Fruit fly (Drosophila melanogaster) whole organism, embryonic: ENCODE data around the gene ac.
A peak's percentile ranks its signal among the peaks of the same experiment; 100 is the strongest.

Experiments used
- B-H1 ChIP-seq: fragments of 200-800 bp; sonication (Bioruptor generic); IDR thresholded peaks from 3 replicates; pipeline ENCODE4 v1.3.6; 2022; ENCODE audit warnings: missing biosample characterization, missing genetic modification characterization
- B-H2 ChIP-seq: fragments of 200-800 bp; sonication (Bioruptor generic); optimal IDR thresholded peaks from 2 replicates; lab custom pipeline; 2018; ENCODE audit warnings: missing biosample characterization, mild to moderate bottlenecking, missing genetic modification characterization
- Bdp1 ChIP-seq: fragments of 200-800 bp; sonication (Bioruptor generic); optimal IDR thresholded peaks from 3 replicates; lab custom pipeline; 2016; ENCODE audit warnings: missing biosample characterization, missing genetic modification characterization
- CG10209 ChIP-seq: fragments of 200-800 bp; sonication (Bioruptor generic); optimal IDR thresholded peaks from 3 replicates; lab custom pipeline; 2017; ENCODE audit warnings: missing biosample characterization, mild to moderate bottlenecking, missing genetic modification characterization, missing genetic modification reagents
- CG12219 ChIP-seq: fragments of 200-800 bp; sonication (Bioruptor generic); optimal IDR thresholded peaks from 3 replicates; lab custom pipeline; 2018; ENCODE audit warnings: missing biosample characterization, mild to moderate bottlenecking, missing genetic modification characterization
- CG13424 ChIP-seq: fragments of 200-800 bp; sonication (Bioruptor generic); optimal IDR thresholded peaks from 2 replicates; lab custom pipeline; 2019; ENCODE audit warnings: missing biosample characterization, mild to moderate bottlenecking, missing genetic modification characterization, moderate library complexity
- CG15011 ChIP-seq: fragments of 200-800 bp; sonication (Bioruptor generic); optimal IDR thresholded peaks from 3 replicates; lab custom pipeline; 2018; ENCODE audit warnings: missing biosample characterization, mild to moderate bottlenecking, missing genetic modification characterization
- CG15269 ChIP-seq: fragments of 200-800 bp; sonication (Bioruptor generic); optimal IDR thresholded peaks from 2 replicates; lab custom pipeline; 2018; ENCODE audit warnings: missing biosample characterization, mild to moderate bottlenecking, missing genetic modification characterization, moderate library complexity
- CG16813 ChIP-seq: fragments of 200-800 bp; sonication (Bioruptor generic); IDR thresholded peaks from 3 replicates; pipeline ENCODE4 v1.3.6; 2022; ENCODE audit warnings: missing biosample characterization, missing genetic modification characterization; ENCODE audit not compliant: partially characterized antibody
- CG17829 ChIP-seq: fragments of 200-800 bp; optimal IDR thresholded peaks from 2 replicates; lab custom pipeline; 2019; ENCODE audit warnings: missing biosample characterization, mild to moderate bottlenecking, missing genetic modification characterization, moderate library complexity
- CG1832 ChIP-seq: fragments of 200-800 bp; sonication (Bioruptor generic); optimal IDR thresholded peaks from 2 replicates; lab custom pipeline; 2017; ENCODE audit warnings: missing biosample characterization, mild to moderate bottlenecking, missing genetic modification characterization, inconsistent platforms
- CG18476 ChIP-seq: fragments of 200-800 bp; sonication (Bioruptor generic); optimal IDR thresholded peaks from 2 replicates; lab custom pipeline; 2016; ENCODE audit warnings: missing biosample characterization, mild to moderate bottlenecking, missing genetic modification characterization
- CG2116 ChIP-seq: fragments of 200-800 bp; sonication (Bioruptor generic); optimal IDR thresholded peaks from 3 replicates; lab custom pipeline; 2018; ENCODE audit warnings: missing biosample characterization, mild to moderate bottlenecking, missing genetic modification characterization
- CG3407 ChIP-seq: fragments of 200-800 bp; sonication (Bioruptor generic); optimal IDR thresholded peaks from 2 replicates; lab custom pipeline; 2018; ENCODE audit warnings: missing biosample characterization, mild to moderate bottlenecking, missing genetic modification characterization
- CG3847 ChIP-seq: fragments of 200-800 bp; sonication (Bioruptor generic); IDR thresholded peaks from 2 replicates; pipeline ENCODE4 v1.3.6; 2022; ENCODE audit warnings: missing biosample characterization, missing genetic modification characterization
- CG4404 ChIP-seq: fragments of 200-800 bp; sonication (Bioruptor generic); IDR thresholded peaks from 2 replicates; pipeline ENCODE4 v1.3.6; 2022; ENCODE audit warnings: missing biosample characterization, missing genetic modification characterization
- CG7839 ChIP-seq: fragments of 200-800 bp; sonication (Bioruptor generic); optimal IDR thresholded peaks from 3 replicates; lab custom pipeline; 2018; ENCODE audit warnings: missing biosample characterization, mild to moderate bottlenecking, missing genetic modification characterization, moderate library complexity
- CG8359 ChIP-seq: fragments of 200-800 bp; sonication (Bioruptor generic); optimal IDR thresholded peaks from 2 replicates; lab custom pipeline; 2017; ENCODE audit warnings: missing biosample characterization, mild to moderate bottlenecking, missing genetic modification characterization, borderline replicate concordance
- CG8944 ChIP-seq: fragments of 200-800 bp; sonication (Bioruptor generic); optimal IDR thresholded peaks from 3 replicates; lab custom pipeline; 2016; ENCODE audit warnings: missing biosample characterization, missing genetic modification characterization
- D19A ChIP-seq: fragments of 200-800 bp; optimal IDR thresholded peaks from 3 replicates; lab custom pipeline; 2019; ENCODE audit warnings: missing biosample characterization, mild to moderate bottlenecking, missing genetic modification characterization, moderate library complexity
- Dref ChIP-seq: fragments of 200-800 bp; sonication (Bioruptor generic); IDR thresholded peaks from 2 replicates; pipeline ENCODE4 v1.3.6; 2022; ENCODE audit warnings: missing biosample characterization, missing genetic modification characterization
- Gsc ChIP-seq: fragments of 200-800 bp; sonication (Bioruptor generic); IDR thresholded peaks from 2 replicates; pipeline ENCODE4 v1.3.6; 2022; ENCODE audit warnings: missing biosample characterization, missing genetic modification characterization
- HHEX ChIP-seq: fragments of 200-800 bp; sonication (Bioruptor generic); optimal IDR thresholded peaks from 3 replicates; lab custom pipeline; 2017; ENCODE audit warnings: missing biosample characterization, mild to moderate bottlenecking, missing genetic modification characterization, missing genetic modification reagents
- Kr ChIP-seq: fragments of 200-800 bp; sonication (Bioruptor generic); optimal IDR thresholded peaks from 2 replicates; lab custom pipeline; 2017; ENCODE audit warnings: missing biosample characterization, mild to moderate bottlenecking, missing genetic modification characterization
- Mrtf ChIP-seq: fragments of 200-800 bp; sonication (Bioruptor generic); IDR thresholded peaks from 3 replicates; pipeline ENCODE4 v1.3.6; 2022; ENCODE audit warnings: missing biosample characterization, missing genetic modification characterization
- Ptx1 ChIP-seq: fragments of 200-800 bp; sonication (Bioruptor generic); IDR thresholded peaks from 2 replicates; pipeline ENCODE4 v1.3.6; 2022; ENCODE audit warnings: missing biosample characterization, missing genetic modification characterization
- Sox102F ChIP-seq: fragments of 200-800 bp; sonication (Bioruptor generic); optimal IDR thresholded peaks from 2 replicates; lab custom pipeline; 2018; ENCODE audit warnings: missing biosample characterization, mild to moderate bottlenecking, missing genetic modification characterization, moderate library complexity
- ab ChIP-seq: fragments of 200-800 bp; sonication (Bioruptor generic); optimal IDR thresholded peaks from 2 replicates; lab custom pipeline; 2016; ENCODE audit warnings: missing biosample characterization, missing genetic modification characterization
- al ChIP-seq: fragments of 200-800 bp; sonication (Bioruptor generic); IDR thresholded peaks from 2 replicates; pipeline ENCODE4 v1.3.6; 2022; ENCODE audit warnings: missing biosample characterization, missing genetic modification characterization
- aop ChIP-seq: fragments of 200-800 bp; sonication (Bioruptor generic); IDR thresholded peaks from 2 replicates; pipeline ENCODE4 v1.3.6; 2022; ENCODE audit warnings: missing biosample characterization, missing genetic modification characterization
- ato ChIP-seq: fragments of 200-800 bp; sonication (Bioruptor generic); IDR thresholded peaks from 2 replicates; pipeline ENCODE4 v1.3.6; 2022; ENCODE audit warnings: missing biosample characterization, missing genetic modification characterization; ENCODE audit not compliant: partially characterized antibody
- bcd ChIP-seq: fragments of 200-800 bp; sonication (Bioruptor generic); optimal IDR thresholded peaks from 2 replicates; lab custom pipeline; 2017; ENCODE audit warnings: missing biosample characterization, mild to moderate bottlenecking, missing genetic modification characterization
- cg ChIP-seq: fragments of 200-800 bp; sonication (Bioruptor generic); optimal IDR thresholded peaks from 3 replicates; lab custom pipeline; 2019; ENCODE audit warnings: missing biosample characterization, mild to moderate bottlenecking, missing genetic modification characterization, moderate library complexity
- da ChIP-seq: fragments of 200-800 bp; sonication (Bioruptor generic); optimal IDR thresholded peaks from 2 replicates; lab custom pipeline; 2016; ENCODE audit warnings: missing biosample characterization, missing genetic modification characterization
- dysf ChIP-seq: fragments of 200-800 bp; sonication (Bioruptor generic); IDR thresholded peaks from 3 replicates; pipeline ENCODE4 v1.3.6; 2022; ENCODE audit warnings: missing biosample characterization, missing genetic modification characterization
- eve ChIP-seq, 2 experiments: fragments of >200 bp; optimal IDR thresholded peaks; 2 replicates each; lab custom pipeline; 2017; ENCODE audit warnings: missing biosample characterization in 2 of 2, missing genetic modification characterization in 2 of 2
- gem ChIP-seq: fragments of 200-800 bp; sonication (Bioruptor generic); optimal IDR thresholded peaks from 2 replicates; lab custom pipeline; 2019; ENCODE audit warnings: missing biosample characterization, mild to moderate bottlenecking, missing genetic modification characterization, moderate library complexity
- grau ChIP-seq: fragments of 200-800 bp; optimal IDR thresholded peaks from 3 replicates; lab custom pipeline; 2019; ENCODE audit warnings: missing biosample characterization, mild to moderate bottlenecking, missing genetic modification characterization, moderate library complexity
- gro ChIP-seq: fragments of 200-800 bp; sonication (Bioruptor generic); optimal IDR thresholded peaks from 2 replicates; lab custom pipeline; 2016; ENCODE audit warnings: missing biosample characterization, missing genetic modification characterization
- hkb ChIP-seq, 2 experiments: fragments of 200-800 bp in 1 of 2; fragments of >200 bp in 1 of 2; sonication (Bioruptor generic) in 1 of 2; IDR thresholded peaks in 1 of 2; optimal IDR thresholded peaks in 1 of 2; 2 replicates each; pipeline versions ENCODE4 v1.3.6 to Lab custom; 2017 to 2022; ENCODE audit warnings: missing biosample characterization in 1 of 2, missing genetic modification characterization in 1 of 2
- onecut ChIP-seq: fragments of 200-800 bp; sonication (Bioruptor generic); IDR thresholded peaks from 2 replicates; pipeline ENCODE4 v1.3.6; 2022; ENCODE audit warnings: missing biosample characterization, missing genetic modification characterization
- org-1 ChIP-seq: fragments of 200-800 bp; sonication (Bioruptor generic); optimal IDR thresholded peaks from 2 replicates; lab custom pipeline; 2017; ENCODE audit warnings: missing biosample characterization, missing genetic modification characterization
- phol ChIP-seq: fragments of 200-800 bp; sonication (Bioruptor generic); optimal IDR thresholded peaks from 3 replicates; lab custom pipeline; 2018; ENCODE audit warnings: missing biosample characterization, mild to moderate bottlenecking, missing genetic modification characterization, moderate library complexity
- sc ChIP-seq, 3 experiments: fragments of >200 bp in 2 of 3; fragments of 200-800 bp in 1 of 3; sonication (Bioruptor generic) in 1 of 3; optimal IDR thresholded peaks; 2 replicates in 2 of 3; 3 replicates in 1 of 3; lab custom pipeline; 2017; ENCODE audit warnings: mild to moderate bottlenecking in 1 of 3, missing biosample characterization in 1 of 3, missing genetic modification characterization in 1 of 3, missing genetic modification reagents in 1 of 3
- sd ChIP-seq: fragments of 200-800 bp; sonication (Bioruptor generic); optimal IDR thresholded peaks from 3 replicates; lab custom pipeline; 2018; ENCODE audit warnings: missing biosample characterization, mild to moderate bottlenecking, missing genetic modification characterization, moderate library complexity
- tna ChIP-seq: fragments of 200-800 bp; sonication (Bioruptor generic); IDR thresholded peaks from 2 replicates; pipeline ENCODE4 v1.3.6; 2022; ENCODE audit warnings: missing biosample characterization, missing genetic modification characterization; ENCODE audit not compliant: partially characterized antibody
- tup ChIP-seq: fragments of 200-800 bp; sonication (Bioruptor generic); optimal IDR thresholded peaks from 2 replicates; lab custom pipeline; 2016; ENCODE audit warnings: missing biosample characterization, mild to moderate bottlenecking, missing genetic modification characterization, moderate library complexity

Gene ac

DNA sequence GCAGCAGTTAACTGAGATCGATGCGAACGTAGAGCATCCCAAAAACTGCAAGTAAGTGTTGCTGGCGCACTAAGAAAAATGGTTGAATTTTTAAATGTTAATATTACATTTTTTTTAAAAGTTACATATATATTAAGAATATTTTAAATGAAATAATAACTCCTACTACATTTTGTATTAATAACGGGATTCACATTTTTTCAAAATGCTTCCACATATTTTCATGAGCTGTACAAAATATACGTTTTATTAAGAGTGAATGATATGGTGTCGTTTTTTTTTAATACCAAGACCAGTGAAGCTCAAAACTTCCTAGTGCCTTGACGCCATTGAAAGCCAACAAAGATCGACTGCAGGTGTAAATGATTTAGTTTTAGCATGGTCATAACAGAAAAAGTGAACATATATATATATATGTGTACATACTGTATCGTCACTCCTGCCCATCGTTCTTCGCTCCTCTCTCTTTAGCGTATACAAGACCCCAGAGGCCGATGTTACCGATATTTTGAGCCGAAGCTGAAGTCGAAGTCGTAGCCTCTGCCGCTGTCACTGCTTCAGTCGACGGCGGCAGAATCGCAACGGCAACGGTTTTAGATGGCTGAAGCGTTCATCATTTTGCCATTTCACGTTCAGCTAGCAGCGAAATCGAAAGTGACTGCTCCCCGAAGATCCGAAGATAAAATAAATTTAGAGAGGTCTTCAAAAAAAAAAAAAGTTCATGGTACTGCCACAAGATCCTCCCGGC lies 27.2 kb upstream of the ac start (continued):
- TF ChIP-seq dysf (0 out of 3 replicates have a peak, but pooled peaks have one; percentile 36), sd (no peak), onecut (GFP tag; lab: Robert Waterston, UW) (no peak), da (no peak), ato (GFP tag; lab: Robert Waterston, UW) (no peak), tna (GFP tag; lab: Robert Waterston, UW) (no peak), org-1 (GFP tag; lab: Kevin White, UChicago) (no peak), ab (GFP tag; lab: Kevin White, UChicago) (no peak), grau (tag; lab: Kevin White, UChicago) (no peak)

DNA sequence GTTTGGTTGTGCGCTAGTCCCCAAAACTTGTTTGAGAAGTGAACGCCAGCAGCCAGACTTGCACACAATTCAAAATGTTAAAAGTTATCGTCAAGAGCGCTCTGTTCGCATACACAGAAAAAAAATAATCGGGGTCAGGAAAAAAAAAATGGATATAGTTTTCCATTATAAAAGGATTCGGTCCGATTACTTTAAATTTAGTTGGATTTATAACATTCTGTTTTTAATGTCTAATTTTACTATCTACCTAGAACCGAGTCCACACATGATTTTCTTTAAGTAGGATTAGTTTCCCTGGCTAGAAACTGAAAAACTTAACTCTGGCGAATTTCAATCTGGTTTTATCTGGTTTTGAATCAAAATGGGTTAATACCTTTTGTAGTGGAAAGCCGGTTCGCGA lies 24.6 kb upstream of the ac start:
- TF ChIP-seq bcd (GFP tag; lab: Kevin White, UChicago) (peak; percentile 14), hkb (optimal IDR thresholded peaks at IDR 0.05; lab: Kevin White, UChicago) (no peak), hkb (GFP tag; IDR thresholded peaks at IDR 0.05; lab: Robert Waterston, UW) (peak; percentile 43; the same call in 1 of the 2 replicates), CG13424 (tag; lab: Kevin White, UChicago) (peak; percentile 41), CG2116 (no peak), Dref (GFP tag; lab: Robert Waterston, UW) (no peak), Sox102F (GFP tag; lab: Kevin White, UChicago) (peak; percentile 22), HHEX (no peak), tup (no peak), CG8944 (GFP tag; lab: Kevin White, UChicago) (no peak), eve (GFP tag; optimal IDR thresholded peaks at IDR 0.05; lab: Kevin White, UChicago) (no peak), CG17829 (no peak), CG3407 (no peak), CG15011 (GFP tag; lab: Kevin White, UChicago) (no peak), aop (GFP tag; lab: Robert Waterston, UW) (no peak), gro (no peak), CG10209 (GFP tag; lab: Kevin White, UChicago) (no peak), D19A (tag; lab: Kevin White, UChicago) (no peak), CG3847 (GFP tag; lab: Robert Waterston, UW) (no peak), CG7839 (tag; lab: Kevin White, UChicago) (peak; percentile 41), CG18476 (no peak), Gsc (no peak), phol (tag; lab: Kevin White, UChicago) (peak; percentile 20), B-H1 (GFP tag; lab: Robert Waterston, UW) (no peak), CG16813 (GFP tag; lab: Robert Waterston, UW) (no peak), CG1832 (GFP tag; lab: Kevin White, UChicago) (no peak), Bdp1 (GFP tag; lab: Kevin White, UChicago) (no peak), CG15269 (tag; lab: Kevin White, UChicago) (peak; percentile 37), Kr (GFP tag; lab: Kevin White, UChicago) (no peak), sc (optimal IDR thresholded peaks at IDR 0.05; lab: Kevin White, UChicago) (no peak), sc (GFP tag; optimal IDR thresholded peaks at IDR 0.05; lab: Kevin White, UChicago) (no peak), al (GFP tag; lab: Robert Waterston, UW) (no peak), cg (GFP tag; lab: Kevin White, UChicago) (no peak), Mrtf (GFP tag; lab: Robert Waterston, UW) (no peak), gem (peak; percentile 64), B-H2 (GFP tag; lab: Kevin White, UChicago) (no peak), CG4404 (no peak), Ptx1 (GFP tag; lab: Robert Waterston, UW) (peak; percentile 26; the same call in 1 of the 2 replicates), CG8359 (no peak), CG12219 (peak; percentile 10)
